Worm (Caenorhabditis elegans): ENCODE measurements around the gene grl-29.

The grl-29 gene

ce11 chrV:3581034-3581433, 26.0 kb upstream of the grl-29 start:
- TF ChIP-seq hlh-4 (tag; optimal IDR thresholded peaks at IDR 0.05): no peak
- peak in 1 of 2 experiments; percentile 9 for TF ChIP-seq mdl-1 (tag; optimal IDR thresholded peaks at IDR 0.05)
- no peak for TF ChIP-seq nhr-12 (tag; optimal IDR thresholded peaks at IDR 0.05)
- no peak for TF ChIP-seq jun-1 (tag; optimal IDR thresholded peaks at IDR 0.05)
- TF ChIP-seq lin-13 (GFP tag; optimal IDR thresholded peaks at IDR 0.05): no peak
- TF ChIP-seq nhr-71 (tag; optimal IDR thresholded peaks at IDR 0.05): peak; percentile 6
- no peak for TF ChIP-seq pqm-1 (tag; optimal IDR thresholded peaks at IDR 0.05)

ce11 chrV:3580385-3580784, 25.3 kb upstream of the grl-29 start:
- TF ChIP-seq nhr-84 (tag; optimal IDR thresholded peaks at IDR 0.05) (no peak), blmp-1 (tag; optimal IDR thresholded peaks at IDR 0.05) (peak; percentile 52), jun-1 (tag; optimal IDR thresholded peaks at IDR 0.05) (no peak), elt-2 (tag; optimal IDR thresholded peaks at IDR 0.05) (peak; percentile 52), lir-3 (tag; optimal IDR thresholded peaks at IDR 0.05; ENCODE audit: poor library complexity) (no peak), irx-1 (tag; optimal IDR thresholded peaks at IDR 0.05) (no peak), efl-1 (optimal IDR thresholded peaks at IDR 0.05) (no peak), efl-1 (GFP tag; optimal IDR thresholded peaks at IDR 0.05 in 1 of 2) (peak in 1 of 2 experiments; percentile 27), ztf-11 (tag; optimal IDR thresholded peaks at IDR 0.05) (no peak), swsn-7 (tag; optimal IDR thresholded peaks at IDR 0.05) (no peak), alr-1 (tag; optimal IDR thresholded peaks at IDR 0.05; ENCODE audit: borderline replicate concordance) (no peak), ceh-88 (GFP tag; IDR thresholded peaks at IDR 0.05) (no peak), aly-2 (tag; optimal IDR thresholded peaks at IDR 0.05) (no peak), zag-1 (tag; optimal IDR thresholded peaks at IDR 0.05) (no peak), ceh-82 (tag; optimal IDR thresholded peaks at IDR 0.05) (no peak), zip-4 (GFP tag; optimal IDR thresholded peaks at IDR 0.05) (no peak), nhr-237 (tag; optimal IDR thresholded peaks at IDR 0.05) (no peak), ceh-63 (GFP tag; optimal IDR thresholded peaks at IDR 0.05) (no peak), fkh-8 (tag; optimal IDR thresholded peaks at IDR 0.05) (no peak), mab-9 (GFP tag; IDR thresholded peaks at IDR 0.05) (no peak), vab-15 (tag; optimal IDR thresholded peaks at IDR 0.05) (no peak), fos-1 (tag; optimal IDR thresholded peaks at IDR 0.05) (no peak), sup-37 (GFP tag; optimal IDR thresholded peaks at IDR 0.05) (no peak), elt-3 (tag; optimal IDR thresholded peaks at IDR 0.05) (peak in 2 of 6 experiments; percentile 8 to 39), aha-1 (tag; optimal IDR thresholded peaks at IDR 0.05) (no peak), unc-86 (tag; optimal IDR thresholded peaks at IDR 0.05) (no peak)

- TF ChIP-seq pqm-1 (tag; optimal IDR thresholded peaks at IDR 0.05) (no peak), lsy-2 (tag; optimal IDR thresholded peaks at IDR 0.05) (peak; percentile 42 to 64), C16A3.4 (tag; optimal IDR thresholded peaks at IDR 0.05) (peak; percentile 15), hlh-4 (tag; optimal IDR thresholded peaks at IDR 0.05) (no peak), isw-1 (GFP tag; IDR thresholded peaks at IDR 0.05) (no peak), nhr-84 (tag; optimal IDR thresholded peaks at IDR 0.05) (no peak), nhr-47 (tag; optimal IDR thresholded peaks at IDR 0.05) (peak; percentile 35), efl-1 (optimal IDR thresholded peaks at IDR 0.05) (peak; percentile 46 to 68), efl-1 (GFP tag; optimal IDR thresholded peaks at IDR 0.05 in 1 of 2) (peak; percentile 82 to 96), F16B12.6 (tag; optimal IDR thresholded peaks at IDR 0.05) (no peak), nhr-77 (tag; optimal IDR thresholded peaks at IDR 0.05) (peak; percentile 25), unc-62 (GFP tag; optimal IDR thresholded peaks at IDR 0.05) (no peak), mep-1 (tag; optimal IDR thresholded peaks at IDR 0.05) (peak; percentile 61), lin-39 (tag; optimal IDR thresholded peaks at IDR 0.05) (no peak), ztf-4 (tag; optimal IDR thresholded peaks at IDR 0.05) (no peak), mef-2 (tag; optimal IDR thresholded peaks at IDR 0.05) (no peak), egl-27 (tag; optimal IDR thresholded peaks at IDR 0.05) (no peak), swsn-7 (tag; optimal IDR thresholded peaks at IDR 0.05) (peak; percentile 32), zag-1 (tag; optimal IDR thresholded peaks at IDR 0.05) (no peak), lir-3 (tag; optimal IDR thresholded peaks at IDR 0.05; ENCODE audit: poor library complexity) (no peak), nhr-76 (tag; optimal IDR thresholded peaks at IDR 0.05) (no peak), fkh-4 (tag; optimal IDR thresholded peaks at IDR 0.05; ENCODE audit: borderline replicate concordance) (no peak), blmp-1 (tag; optimal IDR thresholded peaks at IDR 0.05) (no peak), rnt-1 (tag; optimal IDR thresholded peaks at IDR 0.05) (peak; percentile 55), nhr-20 (tag; optimal IDR thresholded peaks at IDR 0.05) (peak; percentile 67), tbx-2 (tag; optimal IDR thresholded peaks at IDR 0.05) (peak; percentile 23), unc-130 (tag; optimal IDR thresholded peaks at IDR 0.05) (peak; percentile 16), mab-9 (GFP tag; IDR thresholded peaks at IDR 0.05) (no peak), nhr-85 (tag) (peak; percentile 57)
These were observed 24.8 kb upstream of the grl-29 start for ce11 chrV:3579795-3580194.
